Worm (Caenorhabditis elegans) whole organism, L4 larva: ENCODE measurements around the gene F34D10.4.

Experiments used
- R02D3.7 ChIP-seq: fragments of 150-350 bp; sonication (generic microtip); optimal IDR thresholded peaks from 3 replicates; lab custom pipeline; 2014; ENCODE audit warnings: missing biosample characterization, missing genetic modification characterization
- ZK546.5 ChIP-seq, 2 experiments: sonication (generic microtip); optimal IDR thresholded peaks; 2 replicates each; lab custom pipeline; 2017; ENCODE audit warnings: missing biosample characterization in 2 of 2, missing genetic modification characterization in 2 of 2
- aha-1 ChIP-seq: fragments of 150-350 bp; peaks from one replicate; lab custom pipeline; 2014; ENCODE audit warnings: missing biosample characterization, missing genetic modification characterization
- arid-1 ChIP-seq: fragments of 200-800 bp; sonication (Bioruptor generic); conservative IDR thresholded peaks from 2 replicates; pipeline ENCODE4 v1.3.6; 2022; ENCODE audit warnings: missing genetic modification reagents, missing genetic modification characterization, missing compliant biosample characterization
- ceh-32 ChIP-seq: sonication (generic microtip); optimal IDR thresholded peaks from 2 replicates; lab custom pipeline; 2016; ENCODE audit warnings: mild to moderate bottlenecking, missing genetic modification characterization, missing compliant biosample characterization; ENCODE audit not compliant: poor library complexity
- ceh-62 ChIP-seq: sonication (generic microtip); optimal IDR thresholded peaks from 2 replicates; lab custom pipeline; 2017; ENCODE audit warnings: missing biosample characterization, missing genetic modification characterization
- cey-2 ChIP-seq: sonication (generic microtip); optimal IDR thresholded peaks from 3 replicates; lab custom pipeline; 2017; ENCODE audit warnings: missing genetic modification characterization, mild to moderate bottlenecking, missing compliant biosample characterization, antibody characterized with exemption, borderline replicate concordance; ENCODE audit not compliant: insufficient read depth
- daf-16 ChIP-seq, 3 experiments: sonication (generic microtip); optimal IDR thresholded peaks; 2 replicates each; lab custom pipeline; 2016 to 2017; ENCODE audit warnings: missing genetic modification characterization in 3 of 3, missing genetic modification reagents in 3 of 3, mild to moderate bottlenecking in 2 of 3, missing compliant biosample characterization in 2 of 3, missing biosample characterization in 1 of 3, moderate library complexity in 1 of 3
- daf-19 ChIP-seq: fragments of 200-800 bp; sonication (Bioruptor generic); conservative IDR thresholded peaks from 2 replicates; pipeline ENCODE4 v1.3.6; 2022; ENCODE audit warnings: missing genetic modification characterization, missing compliant biosample characterization
- daf-8 ChIP-seq: fragments of 200-800 bp; sonication (Bioruptor generic); IDR thresholded peaks from 2 replicates; pipeline ENCODE4 v1.3.6; 2022; ENCODE audit warnings: missing genetic modification characterization, missing compliant biosample characterization
- dmd-8 ChIP-seq: fragments of 200-800 bp; sonication (Bioruptor generic); IDR thresholded peaks from 2 replicates; pipeline ENCODE4 v1.3.6; 2022; ENCODE audit warnings: missing genetic modification characterization, missing compliant biosample characterization
- dmd-9 ChIP-seq: fragments of 200-800 bp; sonication (Bioruptor generic); IDR thresholded peaks from 2 replicates; pipeline ENCODE4 v1.3.6; 2022; ENCODE audit warnings: missing genetic modification reagents, missing genetic modification characterization, missing compliant biosample characterization
- dpl-1 ChIP-seq: fragments of 150-350 bp; optimal IDR thresholded peaks from 2 replicates; lab custom pipeline; 2014; ENCODE audit warnings: missing biosample characterization, missing genetic modification reagents, missing genetic modification characterization
- dve-1 ChIP-seq: sonication (generic microtip); optimal IDR thresholded peaks from 2 replicates; lab custom pipeline; 2017; ENCODE audit warnings: antibody characterized with exemption, mild to moderate bottlenecking, missing genetic modification characterization, missing compliant biosample characterization; ENCODE audit not compliant: insufficient read depth
- egl-43 ChIP-seq: fragments of 200-800 bp; sonication (Bioruptor generic); IDR thresholded peaks from 2 replicates; pipeline ENCODE4 v1.3.6; 2022; ENCODE audit warnings: missing genetic modification reagents, missing genetic modification characterization, missing compliant biosample characterization
- gei-8 ChIP-seq: fragments of 200-800 bp; sonication (Bioruptor generic); optimal IDR thresholded peaks from 2 replicates; lab custom pipeline; 2018; ENCODE audit warnings: mild to moderate bottlenecking, missing genetic modification characterization, missing compliant biosample characterization
- hlh-11 ChIP-seq: fragments of 200-800 bp; sonication (Bioruptor generic); optimal IDR thresholded peaks from 2 replicates; lab custom pipeline; 2018; ENCODE audit warnings: mild to moderate bottlenecking, missing genetic modification characterization, missing compliant biosample characterization
- hlh-30 ChIP-seq: sonication (generic microtip); optimal IDR thresholded peaks from 2 replicates; lab custom pipeline; 2017; ENCODE audit warnings: antibody characterized with exemption, mild to moderate bottlenecking, missing genetic modification characterization, missing compliant biosample characterization; ENCODE audit not compliant: insufficient read depth
- lim-7 ChIP-seq: fragments of 200-800 bp; sonication (Bioruptor generic); IDR thresholded peaks from 2 replicates; pipeline ENCODE4 v1.3.6; 2022; ENCODE audit warnings: missing genetic modification characterization, missing compliant biosample characterization
- lin-1 ChIP-seq: fragments of 200-800 bp; sonication (Bioruptor generic); IDR thresholded peaks from 2 replicates; pipeline ENCODE4 v1.3.6; 2022; ENCODE audit warnings: missing genetic modification reagents, missing genetic modification characterization, missing compliant biosample characterization
- lin-13 ChIP-seq: fragments of 150-350 bp; optimal IDR thresholded peaks from 2 replicates; lab custom pipeline; 2014; ENCODE audit warnings: missing biosample characterization, missing genetic modification reagents, missing genetic modification characterization
- lin-15B ChIP-seq: fragments of 150-350 bp; sonication (generic microtip); optimal IDR thresholded peaks from 3 replicates; lab custom pipeline; 2014; ENCODE audit warnings: missing biosample characterization, missing genetic modification characterization
- lin-29 ChIP-seq: fragments of 200-800 bp; sonication (Bioruptor generic); IDR thresholded peaks from 2 replicates; pipeline ENCODE4 v1.3.6; 2022; ENCODE audit warnings: missing genetic modification reagents, missing genetic modification characterization, missing compliant biosample characterization
- lin-38 ChIP-seq: fragments of 200-800 bp; sonication (Bioruptor generic); IDR thresholded peaks from 2 replicates; pipeline ENCODE4 v1.3.6; 2022; ENCODE audit warnings: missing genetic modification reagents, missing genetic modification characterization, missing compliant biosample characterization
- lin-39 ChIP-seq: fragments of 150-350 bp; optimal IDR thresholded peaks from 2 replicates; lab custom pipeline; 2014; ENCODE audit warnings: missing biosample characterization, missing genetic modification reagents, missing genetic modification characterization
- madf-9 ChIP-seq: fragments of 200-800 bp; sonication (Bioruptor generic); conservative IDR thresholded peaks from 2 replicates; pipeline ENCODE4 v1.3.6; 2022; ENCODE audit warnings: missing genetic modification reagents, missing genetic modification characterization, missing compliant biosample characterization
- mxl-3 ChIP-seq: fragments of 200-800 bp; sonication (Bioruptor generic); optimal IDR thresholded peaks from 2 replicates; lab custom pipeline; 2018; ENCODE audit warnings: mild to moderate bottlenecking, missing genetic modification characterization, missing compliant biosample characterization
- nhr-10 ChIP-seq: fragments of 150-350 bp; optimal IDR thresholded peaks from 2 replicates; lab custom pipeline; 2014; ENCODE audit warnings: missing biosample characterization, missing genetic modification characterization
- nhr-102 ChIP-seq: sonication (generic microtip); optimal IDR thresholded peaks from 2 replicates; lab custom pipeline; 2016; ENCODE audit warnings: mild to moderate bottlenecking, missing genetic modification characterization, moderate library complexity, missing compliant biosample characterization
- nhr-11 ChIP-seq: fragments of 150-350 bp; optimal IDR thresholded peaks from 2 replicates; lab custom pipeline; 2014; ENCODE audit warnings: missing biosample characterization, missing genetic modification characterization
- nhr-28 ChIP-seq: fragments of 150-350 bp; optimal IDR thresholded peaks from 2 replicates; lab custom pipeline; 2014; ENCODE audit warnings: missing biosample characterization, missing genetic modification characterization
- nhr-41 ChIP-seq: fragments of 200-800 bp; sonication (Bioruptor generic); IDR thresholded peaks from 2 replicates; pipeline ENCODE4 v1.3.6; 2022; ENCODE audit warnings: missing genetic modification reagents, missing genetic modification characterization, missing compliant biosample characterization
- nhr-6 ChIP-seq: fragments of 150-350 bp; optimal IDR thresholded peaks from 2 replicates; lab custom pipeline; 2014; ENCODE audit warnings: missing biosample characterization, missing genetic modification characterization
- nhr-76 ChIP-seq: fragments of 150-350 bp; optimal IDR thresholded peaks from 2 replicates; lab custom pipeline; 2014; ENCODE audit warnings: missing biosample characterization, missing genetic modification characterization
- pha-4 ChIP-seq, 2 experiments: fragments of 150-350 bp in 1 of 2; fragments of 200-800 bp in 1 of 2; sonication (Bioruptor generic) in 1 of 2; IDR thresholded peaks in 1 of 2; optimal IDR thresholded peaks in 1 of 2; 2 replicates each; pipeline versions ENCODE4 v1.3.6 to Lab custom; 2014 to 2022; ENCODE audit warnings: missing genetic modification characterization in 2 of 2, missing genetic modification reagents in 2 of 2, missing biosample characterization in 1 of 2, missing compliant biosample characterization in 1 of 2
- saeg-2 ChIP-seq: fragments of 200-800 bp; sonication (Bioruptor generic); IDR thresholded peaks from 2 replicates; pipeline ENCODE4 v1.3.6; 2022; ENCODE audit warnings: missing genetic modification reagents, missing genetic modification characterization, missing compliant biosample characterization
- skn-1 ChIP-seq: fragments of 150-350 bp; optimal IDR thresholded peaks from 2 replicates; lab custom pipeline; 2014; ENCODE audit warnings: missing biosample characterization, missing genetic modification characterization
- snpc-4 ChIP-seq: fragments of 150-350 bp; optimal IDR thresholded peaks from 2 replicates; lab custom pipeline; 2014; ENCODE audit warnings: missing biosample characterization, missing genetic modification characterization
- spr-1 ChIP-seq: sonication (generic microtip); optimal IDR thresholded peaks from 2 replicates; lab custom pipeline; 2016; ENCODE audit warnings: mild to moderate bottlenecking, missing genetic modification characterization, missing compliant biosample characterization
- spr-3 ChIP-seq: fragments of 200-800 bp; sonication (Bioruptor generic); optimal IDR thresholded peaks from 2 replicates; lab custom pipeline; 2018; ENCODE audit warnings: mild to moderate bottlenecking, missing genetic modification characterization, missing compliant biosample characterization
- tag-97 ChIP-seq: fragments of 200-800 bp; sonication (Bioruptor generic); IDR thresholded peaks from 2 replicates; pipeline ENCODE4 v1.3.6; 2022; ENCODE audit warnings: missing genetic modification characterization, missing compliant biosample characterization
- tra-1 ChIP-seq: fragments of 200-800 bp; sonication (Bioruptor generic); IDR thresholded peaks from 2 replicates; pipeline ENCODE4 v1.3.6; 2022; ENCODE audit warnings: missing genetic modification reagents, missing genetic modification characterization, missing compliant biosample characterization
- unc-62 ChIP-seq, 3 experiments: fragments of 150-350 bp in 1 of 3; sonication (generic microtip); optimal IDR thresholded peaks in 2 of 3; peaks in 1 of 3; 1 replicate in 1 of 3; 2 replicates in 2 of 3; lab custom pipeline; 2014 to 2017; ENCODE audit warnings: missing biosample characterization in 3 of 3, missing genetic modification characterization in 3 of 3, missing genetic modification reagents in 3 of 3, missing genotype in 1 of 3
- vab-7 ChIP-seq: fragments of 200-800 bp; sonication (Bioruptor generic); IDR thresholded peaks from 2 replicates; pipeline ENCODE4 v1.3.6; 2022; ENCODE audit warnings: missing genetic modification reagents, missing genetic modification characterization, missing compliant biosample characterization

Gene F34D10.4

ce11 chrIII:3774550-3774949, 38.1 kb downstream of the F34D10.4 start:
- no peak for TF ChIP-seq daf-16 (GFP tag; optimal IDR thresholded peaks at IDR 0.05; lab: Kevin White, UChicago)
- no peak for TF ChIP-seq daf-16 (tag; optimal IDR thresholded peaks at IDR 0.05; lab: Kevin White, UChicago)
- peak in 1 of 2 experiments; percentile 98 for TF ChIP-seq unc-62 (GFP tag; optimal IDR thresholded peaks at IDR 0.05 in 1 of 2; lab: Kevin White, UChicago)
- no peak for TF ChIP-seq unc-62 (tag; optimal IDR thresholded peaks at IDR 0.05; lab: Kevin White, UChicago)
- TF ChIP-seq, all 104 proteins: peak for 1

- TF ChIP-seq daf-19 (GFP tag; lab: Robert Waterston, UW) (no peak), saeg-2 (GFP tag; lab: Robert Waterston, UW) (no peak), spr-3 (GFP tag; lab: Kevin White, UChicago) (no peak), dpl-1 (GFP tag; lab: Kevin White, UChicago) (no peak), nhr-28 (tag; lab: Kevin White, UChicago) (peak; percentile 21), mxl-3 (peak; percentile 42), unc-62 (GFP tag; optimal IDR thresholded peaks at IDR 0.05 in 1 of 2; lab: Kevin White, UChicago) (peak in 1 of 2 experiments; percentile 62), unc-62 (tag; optimal IDR thresholded peaks at IDR 0.05; lab: Kevin White, UChicago) (no peak), lin-15B (no peak), dmd-9 (no peak), nhr-10 (no peak), lin-39 (tag; lab: Kevin White, UChicago) (no peak), egl-43 (GFP tag; lab: Robert Waterston, UW) (no peak), skn-1 (tag; lab: Kevin White, UChicago) (no peak), aha-1 (tag; lab: Kevin White, UChicago) (peak; percentile 78), nhr-102 (tag; lab: Kevin White, UChicago) (no peak), snpc-4 (tag; lab: Kevin White, UChicago) (no peak), nhr-41 (no peak), lin-13 (GFP tag; lab: Kevin White, UChicago) (no peak), cey-2 (tag; lab: Kevin White, UChicago) (no peak), ceh-62 (tag; lab: Kevin White, UChicago) (no peak), hlh-30 (tag; lab: Kevin White, UChicago) (peak; percentile 50), gei-8 (no peak), nhr-76 (tag; lab: Kevin White, UChicago) (no peak), tra-1 (GFP tag; lab: Robert Waterston, UW) (no peak), madf-9 (GFP tag; lab: Robert Waterston, UW) (no peak), daf-16 (GFP tag; optimal IDR thresholded peaks at IDR 0.05; lab: Kevin White, UChicago) (peak in 1 of 2 experiments; percentile 11), daf-16 (tag; optimal IDR thresholded peaks at IDR 0.05; lab: Kevin White, UChicago) (no peak), ceh-32 (tag; lab: Kevin White, UChicago) (no peak), nhr-11 (peak; percentile 68)
These were observed 45.4 kb downstream of the F34D10.4 start for ce11 chrIII:3781827-3782226.

DNA sequence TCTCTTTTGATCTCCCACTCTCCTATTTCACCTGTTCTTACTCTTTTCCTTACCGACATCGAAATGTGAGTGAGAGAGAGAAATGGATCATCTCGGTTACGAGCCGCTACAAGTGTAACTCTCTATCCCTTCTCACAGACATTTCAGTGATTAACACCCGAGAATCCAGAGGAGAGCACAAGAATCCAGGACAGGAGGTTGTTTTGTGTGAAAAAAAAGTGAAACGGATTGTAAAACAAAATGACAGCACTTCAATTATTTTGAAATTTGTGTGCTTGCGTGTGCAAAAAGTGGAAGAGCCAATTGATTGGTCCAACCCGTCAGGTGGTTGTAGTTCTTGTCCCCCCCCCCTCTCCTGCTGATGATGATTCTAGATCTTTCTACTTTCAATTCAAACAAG, 46.5 kb downstream of the F34D10.4 start:
- TF ChIP-seq dmd-9 (no peak), nhr-6 (tag; lab: Kevin White, UChicago) (no peak), arid-1 (GFP tag; lab: Robert Waterston, UW) (no peak), madf-9 (GFP tag; lab: Robert Waterston, UW) (no peak), aha-1 (tag; lab: Kevin White, UChicago) (peak; percentile 94), lim-7 (no peak), lin-29 (GFP tag; lab: Robert Waterston, UW) (no peak), gei-8 (no peak), snpc-4 (tag; lab: Kevin White, UChicago) (no peak), dve-1 (tag; lab: Kevin White, UChicago) (no peak), lin-13 (GFP tag; lab: Kevin White, UChicago) (no peak), spr-1 (tag; lab: Kevin White, UChicago) (no peak), lin-1 (no peak), daf-19 (GFP tag; lab: Robert Waterston, UW) (no peak), lin-38 (GFP tag; lab: Robert Waterston, UW) (no peak), vab-7 (no peak), cey-2 (tag; lab: Kevin White, UChicago) (no peak), daf-8 (GFP tag; lab: Robert Waterston, UW) (no peak), daf-16 (GFP tag; optimal IDR thresholded peaks at IDR 0.05; lab: Kevin White, UChicago) (peak in 1 of 2 experiments; percentile 84), daf-16 (tag; optimal IDR thresholded peaks at IDR 0.05; lab: Kevin White, UChicago) (no peak), ZK546.5 (tag; optimal IDR thresholded peaks at IDR 0.05; lab: Kevin White, UChicago) (no peak), tag-97 (GFP tag; lab: Robert Waterston, UW) (no peak), dmd-8 (GFP tag; lab: Robert Waterston, UW) (no peak), pha-4 (GFP tag; IDR thresholded peaks at IDR 0.05; lab: Robert Waterston, UW) (no peak), pha-4 (tag; optimal IDR thresholded peaks at IDR 0.05; lab: Kevin White, UChicago) (no peak), ceh-62 (tag; lab: Kevin White, UChicago) (no peak), R02D3.7 (tag; lab: Kevin White, UChicago) (no peak), nhr-11 (peak; percentile 73), hlh-11 (peak; percentile 46)
